Comparison of ENCODE assay signal across 2 fruit fly cellular contexts in the genomic region with DNA sequence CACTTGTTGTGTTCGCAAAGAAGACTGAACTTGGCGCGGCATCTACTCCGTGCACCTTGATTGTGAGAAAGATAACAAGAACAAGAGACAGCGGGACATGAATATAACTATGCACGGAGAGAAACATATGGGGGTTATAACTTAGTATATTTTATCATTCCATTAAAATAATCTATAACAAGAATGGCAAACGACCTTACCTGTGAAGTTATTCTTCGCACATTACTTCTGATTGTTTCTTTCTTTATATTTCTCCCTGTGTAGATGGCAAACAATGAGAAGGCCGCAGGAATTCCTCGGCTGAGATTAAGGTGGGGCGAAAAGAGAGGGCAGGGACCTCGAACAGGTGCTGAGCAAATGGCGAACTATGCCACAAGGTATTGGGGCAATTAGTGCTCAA.
A peak's percentile ranks its signal among the peaks of the same experiment; 100 is the strongest.
TF ChIP-seq lines count a peak whose summit lies in the region.

No protein-coding gene starts in this region.

TF ChIP-seq in whole organism, prepupa, 60 proteins besides CTCF, POLR2A, EP300 and RAD21 (continued from another document):
- TF ChIP-seq spab (GFP tag; optimal IDR thresholded peaks at IDR 0.05; lab: Kevin White, UChicago): peak; percentile 71
- peak; percentile 94 for TF ChIP-seq Eip78C (GFP tag; lab: Kevin White, UChicago)
- TF ChIP-seq lz (GFP tag; optimal IDR thresholded peaks at IDR 0.05; lab: Kevin White, UChicago): peak; percentile 74
- TF ChIP-seq CG15336 (GFP tag; IDR thresholded peaks at IDR 0.05; lab: Robert Waterston, UW): no peak
- peak; percentile 85 for TF ChIP-seq CG6163 (GFP tag; IDR thresholded peaks at IDR 0.05; lab: Robert Waterston, UW)
- TF ChIP-seq Gug (GFP tag; IDR thresholded peaks at IDR 0.05; lab: Robert Waterston, UW): no peak
- TF ChIP-seq CG11762 (GFP tag; optimal IDR thresholded peaks at IDR 0.05; lab: Kevin White, UChicago; ENCODE audit: insufficient read depth): peak; percentile 30
- TF ChIP-seq net (GFP tag; optimal IDR thresholded peaks at IDR 0.05; lab: Kevin White, UChicago): peak; percentile 42
- TF ChIP-seq esn (GFP tag; optimal IDR thresholded peaks at IDR 0.05; lab: Kevin White, UChicago): peak; percentile 83
- peak; percentile 70 for TF ChIP-seq Sox102F (GFP tag; optimal IDR thresholded peaks at IDR 0.05; lab: Kevin White, UChicago)
- peak; percentile 62 for TF ChIP-seq achi (GFP tag; optimal IDR thresholded peaks at IDR 0.05; lab: Kevin White, UChicago)
- peak; percentile 65 to 79 for TF ChIP-seq ss (GFP tag; optimal IDR thresholded peaks at IDR 0.05; lab: Kevin White, UChicago)
- peak; percentile 14 for TF ChIP-seq CG32006 (GFP tag; optimal IDR thresholded peaks at IDR 0.05; lab: Kevin White, UChicago)
- TF ChIP-seq Met (GFP tag; optimal IDR thresholded peaks at IDR 0.05; lab: Kevin White, UChicago): peak; percentile 83
- TF ChIP-seq Lpt (GFP tag; optimal IDR thresholded peaks at IDR 0.05; lab: Kevin White, UChicago): peak; percentile 1
- TF ChIP-seq CG10631 (GFP tag; optimal IDR thresholded peaks at IDR 0.05; lab: Kevin White, UChicago): peak; percentile 75
- no peak for TF ChIP-seq dac (GFP tag; optimal IDR thresholded peaks at IDR 0.05; lab: Kevin White, UChicago)
- peak; percentile 57 for TF ChIP-seq CG6808 (GFP tag; optimal IDR thresholded peaks at IDR 0.05; lab: Kevin White, UChicago)
- TF ChIP-seq CG31627 (GFP tag; optimal IDR thresholded peaks at IDR 0.05; lab: Kevin White, UChicago): peak; percentile 74
- peak; percentile 73 for TF ChIP-seq fd59A (GFP tag; optimal IDR thresholded peaks at IDR 0.05; lab: Kevin White, UChicago)
- peak; percentile 69 for TF ChIP-seq CG6792 (GFP tag; optimal IDR thresholded peaks at IDR 0.05; lab: Kevin White, UChicago)
- no peak for TF ChIP-seq Eip93F (GFP tag; optimal IDR thresholded peaks at IDR 0.05; lab: Kevin White, UChicago)
- peak; percentile 65 for TF ChIP-seq OdsH (GFP tag; optimal IDR thresholded peaks at IDR 0.05; lab: Kevin White, UChicago)
- peak; percentile 63 for TF ChIP-seq CG7368 (GFP tag; optimal IDR thresholded peaks at IDR 0.05; lab: Kevin White, UChicago)
- TF ChIP-seq CG3919 (GFP tag; optimal IDR thresholded peaks at IDR 0.05; lab: Kevin White, UChicago): peak; percentile 81
- peak; percentile 11 for TF ChIP-seq Hr4 (GFP tag; optimal IDR thresholded peaks at IDR 0.05; lab: Kevin White, UChicago)
- TF ChIP-seq CG34406 (GFP tag; optimal IDR thresholded peaks at IDR 0.05; lab: Kevin White, UChicago): peak; percentile 65
- TF ChIP-seq fkh (GFP tag; optimal IDR thresholded peaks at IDR 0.05; lab: Kevin White, UChicago): no peak
- TF ChIP-seq acj6 (GFP tag; optimal IDR thresholded peaks at IDR 0.05; lab: Kevin White, UChicago): peak; percentile 79
- TF ChIP-seq CG6854 (GFP tag; optimal IDR thresholded peaks at IDR 0.05; lab: Kevin White, UChicago): no peak
- peak; percentile 67 for TF ChIP-seq vri (GFP tag; optimal IDR thresholded peaks at IDR 0.05; lab: Kevin White, UChicago)
- TF ChIP-seq Blimp-1 (GFP tag; optimal IDR thresholded peaks at IDR 0.05; lab: Kevin White, UChicago): no peak
- peak; percentile 14 for TF ChIP-seq CG16779 (tag; optimal IDR thresholded peaks at IDR 0.05; lab: Kevin White, UChicago)
- no peak for TF ChIP-seq CG4318 (GFP tag; optimal IDR thresholded peaks at IDR 0.05; lab: Kevin White, UChicago)
- TF ChIP-seq CG10669 (GFP tag; optimal IDR thresholded peaks at IDR 0.05; lab: Kevin White, UChicago): peak; percentile 71
- TF ChIP-seq dsx (GFP tag; optimal IDR thresholded peaks at IDR 0.05; lab: Kevin White, UChicago; ENCODE audit: poor library complexity, severe bottlenecking): peak; percentile 83
- peak; percentile 65 for TF ChIP-seq pdm3 (GFP tag; optimal IDR thresholded peaks at IDR 0.05; lab: Kevin White, UChicago)

TF ChIP-seq in whole organism, wandering third instar larva, 38 proteins besides CTCF, POLR2A, EP300 and RAD21 (continued from another document):
- TF ChIP-seq brk (GFP tag; optimal IDR thresholded peaks at IDR 0.05; lab: Kevin White, UChicago) (peak; percentile 71), Mio (GFP tag; optimal IDR thresholded peaks at IDR 0.05; lab: Kevin White, UChicago) (no peak), dl (GFP tag; optimal IDR thresholded peaks at IDR 0.05; lab: Kevin White, UChicago; ENCODE audit: insufficient read depth in 1 of 2, partially characterized antibody in 2 of 2) (no peak), GATAd (GFP tag; optimal IDR thresholded peaks at IDR 0.05; lab: Kevin White, UChicago) (no peak), br (GFP tag; optimal IDR thresholded peaks at IDR 0.05; lab: Kevin White, UChicago) (peak; percentile 81), Dif (GFP tag; optimal IDR thresholded peaks at IDR 0.05; lab: Kevin White, UChicago; ENCODE audit: partially characterized antibody) (no peak), h (GFP tag; optimal IDR thresholded peaks at IDR 0.05; lab: Kevin White, UChicago) (peak; percentile 87)
